Fruit fly (Drosophila melanogaster) whole organism, prepupa: ENCODE data around the gene CG6415.

ENCODE experiments used
- Blimp-1 ChIP-seq: fragments of 200-800 bp; sonication (Bioruptor generic); optimal IDR thresholded peaks from 3 replicates; lab custom pipeline; 2017; ENCODE audit warnings: missing biosample characterization, missing genetic modification characterization, mild to moderate bottlenecking, moderate library complexity, missing genetic modification reagents
- CG10631 ChIP-seq: fragments of 200-800 bp; sonication (Bioruptor generic); optimal IDR thresholded peaks from 2 replicates; lab custom pipeline; 2016; ENCODE audit warnings: missing biosample characterization, missing genetic modification characterization
- CG11294 ChIP-seq: fragments of 200-800 bp; sonication (Bioruptor generic); IDR thresholded peaks from 2 replicates; pipeline ENCODE4 v1.3.6; 2022; ENCODE audit warnings: missing biosample characterization, missing genetic modification characterization
- CG11762 ChIP-seq: fragments of 200-800 bp; sonication (Bioruptor generic); optimal IDR thresholded peaks from 3 replicates; lab custom pipeline; 2016; ENCODE audit warnings: missing biosample characterization, missing genetic modification characterization; ENCODE audit not compliant: insufficient read depth
- CG15336 ChIP-seq: fragments of 200-800 bp; sonication (Bioruptor generic); IDR thresholded peaks from 2 replicates; pipeline ENCODE4 v1.3.6; 2022; ENCODE audit warnings: missing biosample characterization, missing genetic modification characterization
- CG1621 ChIP-seq: fragments of 200-800 bp; sonication (Bioruptor generic); optimal IDR thresholded peaks from 3 replicates; lab custom pipeline; 2018; ENCODE audit warnings: missing biosample characterization, mild to moderate bottlenecking, missing genetic modification characterization
- CG16779 ChIP-seq: fragments of 200-800 bp; sonication (Bioruptor generic); optimal IDR thresholded peaks from 3 replicates; lab custom pipeline; 2017; ENCODE audit warnings: missing biosample characterization, mild to moderate bottlenecking, missing genetic modification characterization
- CG31627 ChIP-seq: fragments of 200-800 bp; sonication (Bioruptor generic); optimal IDR thresholded peaks from 3 replicates; lab custom pipeline; 2016; ENCODE audit warnings: missing biosample characterization, missing genetic modification characterization
- CG32006 ChIP-seq: fragments of 200-800 bp; sonication (Bioruptor generic); optimal IDR thresholded peaks from 3 replicates; lab custom pipeline; 2017; ENCODE audit warnings: missing biosample characterization, mild to moderate bottlenecking, missing genetic modification characterization
- CG3919 ChIP-seq: fragments of 200-800 bp; sonication (Bioruptor generic); optimal IDR thresholded peaks from 3 replicates; lab custom pipeline; 2016; ENCODE audit warnings: missing biosample characterization, missing genetic modification characterization
- CG4318 ChIP-seq: fragments of 200-800 bp; sonication (Bioruptor generic); optimal IDR thresholded peaks from 3 replicates; lab custom pipeline; 2017; ENCODE audit warnings: missing biosample characterization, mild to moderate bottlenecking, missing genetic modification characterization
- CG6163 ChIP-seq: fragments of 200-800 bp; sonication (Bioruptor generic); IDR thresholded peaks from 3 replicates; pipeline ENCODE4 v1.3.6; 2022; ENCODE audit warnings: missing biosample characterization, missing genetic modification characterization
- CG6276 ChIP-seq: fragments of 200-800 bp; sonication (Bioruptor generic); optimal IDR thresholded peaks from 2 replicates; lab custom pipeline; 2017; ENCODE audit warnings: missing biosample characterization, mild to moderate bottlenecking, missing genetic modification characterization
- CG6808 ChIP-seq: fragments of 200-800 bp; sonication (Bioruptor generic); optimal IDR thresholded peaks from 3 replicates; lab custom pipeline; 2017; ENCODE audit warnings: missing biosample characterization, missing genetic modification characterization, mild to moderate bottlenecking, moderate library complexity, missing genetic modification reagents
- CG6854 ChIP-seq: fragments of 200-800 bp; sonication (Bioruptor generic); optimal IDR thresholded peaks from 2 replicates; lab custom pipeline; 2017; ENCODE audit warnings: missing biosample characterization, mild to moderate bottlenecking, missing genetic modification characterization
- CG8632 ChIP-seq: fragments of 200-800 bp; sonication (Bioruptor generic); optimal IDR thresholded peaks from 3 replicates; lab custom pipeline; 2016; ENCODE audit warnings: missing biosample characterization, missing genetic modification characterization
- Eip78C ChIP-seq: fragments of 200-800 bp; sonication (Bioruptor generic); peaks from one replicate; lab custom pipeline; 2016; ENCODE audit warnings: missing biosample characterization, missing genetic modification characterization
- Eip93F ChIP-seq: fragments of 200-800 bp; sonication (Bioruptor generic); optimal IDR thresholded peaks from 2 replicates; lab custom pipeline; 2016; ENCODE audit warnings: missing biosample characterization, mild to moderate bottlenecking, missing genetic modification characterization
- Ets96B ChIP-seq: fragments of 200-800 bp; optimal IDR thresholded peaks from 2 replicates; lab custom pipeline; 2019; ENCODE audit warnings: missing biosample characterization, mild to moderate bottlenecking, missing genetic modification characterization, moderate library complexity
- Gug ChIP-seq: fragments of 200-800 bp; sonication (Bioruptor generic); IDR thresholded peaks from 2 replicates; pipeline ENCODE4 v1.3.6; 2022; ENCODE audit warnings: missing biosample characterization, missing genetic modification characterization
- Hr38 ChIP-seq: sonication (Bioruptor generic); optimal IDR thresholded peaks from 2 replicates; lab custom pipeline; 2016; ENCODE audit warnings: missing biosample characterization, missing genetic modification characterization
- Hr4 ChIP-seq: fragments of 200-800 bp; sonication (Bioruptor generic); optimal IDR thresholded peaks from 3 replicates; lab custom pipeline; 2016; ENCODE audit warnings: missing biosample characterization, missing genetic modification characterization
- Lpt ChIP-seq: fragments of 200-800 bp; sonication (Bioruptor generic); optimal IDR thresholded peaks from 3 replicates; lab custom pipeline; 2016; ENCODE audit warnings: missing biosample characterization, missing genetic modification characterization
- OdsH ChIP-seq: fragments of 200-800 bp; sonication (Bioruptor generic); optimal IDR thresholded peaks from 3 replicates; lab custom pipeline; 2016; ENCODE audit warnings: missing biosample characterization, missing genetic modification characterization
- Smox ChIP-seq: fragments of 200-800 bp; sonication (Bioruptor generic); optimal IDR thresholded peaks from 3 replicates; lab custom pipeline; 2016; ENCODE audit warnings: missing biosample characterization, missing genetic modification characterization
- Sox102F ChIP-seq: fragments of 200-800 bp; sonication (Bioruptor generic); optimal IDR thresholded peaks from 2 replicates; lab custom pipeline; 2016; ENCODE audit warnings: missing biosample characterization, mild to moderate bottlenecking, missing genetic modification characterization
- Sox14 ChIP-seq: fragments of 200-800 bp; sonication (Bioruptor generic); optimal IDR thresholded peaks from 3 replicates; lab custom pipeline; 2016; ENCODE audit warnings: missing biosample characterization, missing genetic modification characterization
- achi ChIP-seq: fragments of 200-800 bp; sonication (Bioruptor generic); optimal IDR thresholded peaks from 3 replicates; lab custom pipeline; 2016; ENCODE audit warnings: missing biosample characterization, missing genetic modification characterization
- acj6 ChIP-seq: fragments of 200-800 bp; sonication (Bioruptor generic); optimal IDR thresholded peaks from 3 replicates; lab custom pipeline; 2016; ENCODE audit warnings: missing biosample characterization, missing genetic modification characterization
- cyc ChIP-seq: fragments of 200-800 bp; sonication (Bioruptor generic); optimal IDR thresholded peaks from 3 replicates; lab custom pipeline; 2016; ENCODE audit warnings: missing biosample characterization, missing genetic modification characterization
- dac ChIP-seq: fragments of 200-800 bp; sonication (Bioruptor generic); optimal IDR thresholded peaks from 2 replicates; lab custom pipeline; 2017; ENCODE audit warnings: missing biosample characterization, mild to moderate bottlenecking, missing genetic modification characterization
- dsx ChIP-seq: fragments of 200-800 bp; optimal IDR thresholded peaks from 3 replicates; lab custom pipeline; 2019; ENCODE audit warnings: missing biosample characterization, mild to moderate bottlenecking, missing genetic modification characterization, moderate library complexity; ENCODE audit not compliant: poor library complexity, severe bottlenecking
- eg ChIP-seq: fragments of 200-800 bp; sonication (Bioruptor generic); IDR thresholded peaks from 3 replicates; pipeline ENCODE4 v1.3.6; 2022; ENCODE audit warnings: missing biosample characterization, missing genetic modification characterization
- esn ChIP-seq: fragments of 200-800 bp; sonication (Bioruptor generic); optimal IDR thresholded peaks from 2 replicates; lab custom pipeline; 2016; ENCODE audit warnings: missing biosample characterization, mild to moderate bottlenecking, missing genetic modification characterization, moderate library complexity
- fd85E ChIP-seq: fragments of 200-800 bp; sonication (Bioruptor generic); optimal IDR thresholded peaks from 3 replicates; lab custom pipeline; 2016; ENCODE audit warnings: missing biosample characterization, missing genetic modification characterization
- fkh ChIP-seq: fragments of 200-800 bp; sonication (Bioruptor generic); optimal IDR thresholded peaks from 3 replicates; lab custom pipeline; 2017; ENCODE audit warnings: missing biosample characterization, mild to moderate bottlenecking, missing genetic modification characterization, moderate library complexity
- net ChIP-seq: fragments of 200-800 bp; sonication (Bioruptor generic); optimal IDR thresholded peaks from 3 replicates; lab custom pipeline; 2016; ENCODE audit warnings: missing biosample characterization, missing genetic modification characterization
- salr ChIP-seq, 2 experiments: fragments of 200-800 bp; sonication (Bioruptor generic); optimal IDR thresholded peaks; 3 replicates each; lab custom pipeline; 2016 to 2018; ENCODE audit warnings: missing biosample characterization in 2 of 2, missing genetic modification characterization in 2 of 2, mild to moderate bottlenecking in 1 of 2
- svp ChIP-seq: fragments of 200-800 bp; sonication (Bioruptor generic); peaks from one replicate; lab custom pipeline; 2016; ENCODE audit warnings: missing biosample characterization, missing genetic modification characterization
- vri ChIP-seq: fragments of 200-800 bp; sonication (Bioruptor generic); optimal IDR thresholded peaks from 3 replicates; lab custom pipeline; 2016; ENCODE audit warnings: missing biosample characterization, mild to moderate bottlenecking, missing genetic modification characterization

Gene CG6415

DNA sequence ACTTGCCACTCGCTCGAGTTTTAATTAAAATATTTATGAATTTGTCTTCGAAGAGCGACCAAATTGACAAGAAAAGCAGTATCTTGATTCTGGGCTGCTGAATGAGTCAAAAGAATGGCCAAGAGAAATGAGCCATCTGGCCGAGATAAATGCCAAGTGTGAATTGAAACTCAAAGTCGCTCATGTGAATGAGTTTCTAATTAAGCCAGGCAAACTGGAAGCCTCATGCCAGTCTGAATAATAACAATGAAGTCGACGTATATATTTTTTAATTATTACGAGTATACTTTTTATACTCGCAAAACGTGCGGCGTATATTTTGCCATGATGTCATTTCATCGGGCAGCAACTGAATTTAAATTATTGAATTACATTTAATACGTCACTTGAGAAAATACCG is 5.9 kb downstream of the CG6415 start, which contains the start of gene Lip2:
Gene Lip2 (minus strand): TSS at position 101 of the 400 bp plus-strand sequence.
- TF ChIP-seq Eip93F (no peak), Lpt (GFP tag; lab: Kevin White, UChicago) (no peak)

DNA sequence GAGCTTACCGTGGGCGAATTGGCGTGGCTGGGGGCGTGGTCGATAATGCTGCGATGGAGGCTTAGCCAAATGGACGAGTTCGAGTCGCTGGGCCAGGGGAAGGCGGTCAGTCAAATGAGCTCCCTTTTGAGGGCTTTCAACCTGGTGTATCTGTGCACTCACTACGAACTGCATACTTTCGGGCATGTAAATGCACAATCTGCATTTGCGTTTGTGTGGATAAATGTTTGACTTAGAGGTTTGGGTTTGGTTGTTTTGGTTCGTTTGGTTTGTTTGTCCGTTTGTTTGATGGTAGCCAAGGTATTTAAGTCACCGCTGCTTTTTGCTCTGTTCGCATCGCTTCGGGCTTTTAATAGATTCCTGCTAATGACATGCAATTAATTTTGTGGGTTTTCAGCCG is 7.8 kb downstream of the CG6415 start:
- TF ChIP-seq Eip93F (no peak), achi (GFP tag; lab: Kevin White, UChicago) (no peak), Blimp-1 (GFP tag; lab: Kevin White, UChicago) (no peak), CG8632 (GFP tag; lab: Kevin White, UChicago) (no peak), CG6276 (GFP tag; lab: Kevin White, UChicago) (no peak), dac (GFP tag; lab: Kevin White, UChicago) (no peak), Smox (no peak), Hr38 (GFP tag; lab: Kevin White, UChicago) (no peak), CG16779 (tag; lab: Kevin White, UChicago) (no peak), Ets96B (no peak), acj6 (no peak)

dm6 chr2L:10721535-10721934 is 18.1 kb downstream of the CG6415 start:
- TF ChIP-seq Eip93F: no peak
- TF ChIP-seq CG6163: no peak
- no peak for TF ChIP-seq Eip78C
- no peak for TF ChIP-seq eg (GFP tag; lab: Robert Waterston, UW)
- no peak for TF ChIP-seq CG3919 (GFP tag; lab: Kevin White, UChicago)
- TF ChIP-seq CG10631 (GFP tag; lab: Kevin White, UChicago): no peak
- TF ChIP-seq CG32006 (GFP tag; lab: Kevin White, UChicago): no peak
- no peak for TF ChIP-seq CG1621 (tag; lab: Kevin White, UChicago)
- TF ChIP-seq CG11294 (GFP tag; lab: Robert Waterston, UW): no peak
- TF ChIP-seq fd85E (GFP tag; lab: Kevin White, UChicago): no peak
- TF ChIP-seq CG6808 (GFP tag; lab: Kevin White, UChicago): no peak
- no peak for TF ChIP-seq fkh
- no peak for TF ChIP-seq cyc (GFP tag; lab: Kevin White, UChicago)
- no peak for TF ChIP-seq Sox102F
- TF ChIP-seq Hr4 (GFP tag; lab: Kevin White, UChicago): no peak
- no peak for TF ChIP-seq OdsH (GFP tag; lab: Kevin White, UChicago)

DNA sequence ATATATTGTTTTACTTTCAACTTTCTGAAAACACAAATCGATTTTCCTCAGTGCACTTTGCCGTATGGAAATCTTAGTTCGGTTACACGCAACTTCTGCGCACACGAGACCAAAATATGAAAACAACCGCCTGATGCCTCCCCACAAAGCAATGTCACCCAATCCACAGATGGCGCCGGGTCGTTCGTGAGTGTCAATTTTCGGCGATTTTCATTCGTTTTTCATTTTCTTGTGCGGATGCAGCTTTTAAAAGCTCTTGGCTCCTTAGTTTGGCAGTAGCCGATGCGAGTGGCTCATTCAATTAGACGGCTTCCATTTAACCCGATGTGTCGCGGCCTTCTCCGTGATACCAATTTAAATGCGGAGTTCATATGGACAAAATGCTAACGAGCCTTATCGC is 20.5 kb downstream of the CG6415 start, which contains the start of gene CG6431:
Gene CG6431 (plus strand): TSS at position 301 of the 400 bp plus-strand sequence.
- TF ChIP-seq Sox102F (no peak), CG11762 (GFP tag; lab: Kevin White, UChicago) (no peak), dsx (GFP tag; lab: Kevin White, UChicago) (no peak), cyc (GFP tag; lab: Kevin White, UChicago) (no peak), CG6163 (no peak), net (GFP tag; lab: Kevin White, UChicago) (no peak), CG31627 (GFP tag; lab: Kevin White, UChicago) (no peak), CG15336 (GFP tag; lab: Robert Waterston, UW) (no peak), CG10631 (GFP tag; lab: Kevin White, UChicago) (no peak), CG3919 (GFP tag; lab: Kevin White, UChicago) (no peak), vri (GFP tag; lab: Kevin White, UChicago) (no peak), salr (GFP tag; optimal IDR thresholded peaks at IDR 0.05; lab: Kevin White, UChicago) (no peak), esn (no peak)

- TF ChIP-seq CG6854: no peak
- TF ChIP-seq CG11762 (GFP tag; lab: Kevin White, UChicago): no peak
- TF ChIP-seq CG15336 (GFP tag; lab: Robert Waterston, UW): no peak
- TF ChIP-seq Sox14 (GFP tag; lab: Kevin White, UChicago): no peak
- TF ChIP-seq Hr4 (GFP tag; lab: Kevin White, UChicago): no peak
- no peak for TF ChIP-seq Gug (GFP tag; lab: Robert Waterston, UW)
- no peak for TF ChIP-seq dsx (GFP tag; lab: Kevin White, UChicago)
- TF ChIP-seq cyc (GFP tag; lab: Kevin White, UChicago): no peak
- no peak for TF ChIP-seq CG6276 (GFP tag; lab: Kevin White, UChicago)
- TF ChIP-seq svp (GFP tag; lab: Kevin White, UChicago): no peak
- no peak for TF ChIP-seq CG4318 (GFP tag; lab: Kevin White, UChicago)
- no peak for TF ChIP-seq Ets96B
Observed at dm6 chr2L:10728751-10729150, 25.3 kb downstream of the CG6415 start, which contains the start of gene CG6443. CG6443 (plus strand) TSS chr2L:10728978.
